Worm (Caenorhabditis elegans) whole organism, L3 larva: ENCODE measurements around the gene K07F5.6.

Experiments used
- fos-1 ChIP-seq: fragments of 150-350 bp; optimal IDR thresholded peaks from 2 replicates; lab custom pipeline; 2014; ENCODE audit warnings: missing biosample characterization, missing genetic modification characterization
- nhr-28 ChIP-seq: fragments of 150-350 bp; optimal IDR thresholded peaks from 2 replicates; lab custom pipeline; 2014; ENCODE audit warnings: missing biosample characterization, missing genetic modification characterization

ce11 chrIV:9797304-9798003, 49.0 kb downstream of the K07F5.6 start, which contains the start of gene T13F2.2:
- TF ChIP-seq fos-1 (tag; lab: Kevin White, UChicago) = no peak
- TF ChIP-seq nhr-28 (tag; lab: Kevin White, UChicago) = no peak
